Worm (Caenorhabditis elegans) whole organism, L1 larva: Measurements from ENCODE around the gene T07D3.2.

Source experiments
- C16A3.4 ChIP-seq: fragments of 150-350 bp; optimal IDR thresholded peaks from 2 replicates; lab custom pipeline; 2014; ENCODE audit warnings: missing biosample characterization, missing genetic modification characterization
- F16B12.6 ChIP-seq: fragments of 150-350 bp; optimal IDR thresholded peaks from 2 replicates; lab custom pipeline; 2014; ENCODE audit warnings: missing biosample characterization, missing genetic modification characterization
- Y116A8C.19 ChIP-seq: sonication (generic microtip); optimal IDR thresholded peaks from 2 replicates; lab custom pipeline; 2016; ENCODE audit warnings: missing compliant biosample characterization, missing genetic modification characterization, borderline replicate concordance
- aha-1 ChIP-seq: fragments of 150-350 bp; optimal IDR thresholded peaks from 2 replicates; lab custom pipeline; 2014; ENCODE audit warnings: missing biosample characterization, missing genetic modification characterization
- aly-2 ChIP-seq: fragments of 150-350 bp; optimal IDR thresholded peaks from 2 replicates; lab custom pipeline; 2014; ENCODE audit warnings: missing biosample characterization, missing genetic modification characterization
- ceh-63 ChIP-seq: fragments of 200-800 bp; sonication (Bioruptor generic); optimal IDR thresholded peaks from 2 replicates; lab custom pipeline; 2018; ENCODE audit warnings: mild to moderate bottlenecking, missing genetic modification characterization, missing compliant biosample characterization
- ceh-8 ChIP-seq: fragments of 200-800 bp; sonication (Bioruptor generic); optimal IDR thresholded peaks from 2 replicates; lab custom pipeline; 2018; ENCODE audit warnings: mild to moderate bottlenecking, missing genetic modification characterization, moderate library complexity, missing compliant biosample characterization
- ceh-82 ChIP-seq, 3 experiments: fragments of 150-350 bp in 1 of 3; sonication (generic microtip) in 2 of 3; optimal IDR thresholded peaks; 2 replicates each; lab custom pipeline; 2014 to 2017; ENCODE audit warnings: missing biosample characterization in 3 of 3, missing genetic modification characterization in 3 of 3
- ceh-90 ChIP-seq: sonication (generic microtip); optimal IDR thresholded peaks from 2 replicates; lab custom pipeline; 2016; ENCODE audit warnings: missing genetic modification characterization, missing compliant biosample characterization
- dpl-1 ChIP-seq, 3 experiments: fragments of 150-350 bp in 2 of 3; sonication (generic microtip) in 1 of 3; optimal IDR thresholded peaks; 2 replicates each; lab custom pipeline; 2014 to 2017; ENCODE audit warnings: missing biosample characterization in 3 of 3, missing genetic modification characterization in 3 of 3, missing genetic modification reagents in 3 of 3
- elt-2 ChIP-seq: sonication (generic microtip); optimal IDR thresholded peaks from 2 replicates; lab custom pipeline; 2016; ENCODE audit warnings: missing genetic modification characterization, mild to moderate bottlenecking, inconsistent platforms, missing compliant biosample characterization, missing genetic modification reagents
- ets-5 ChIP-seq: fragments of 200-800 bp; sonication (Bioruptor generic); IDR thresholded peaks from 2 replicates; pipeline ENCODE4 v1.3.6; 2022; ENCODE audit warnings: missing genetic modification characterization, missing compliant biosample characterization
- fkh-10 ChIP-seq: sonication (generic microtip); optimal IDR thresholded peaks from 2 replicates; lab custom pipeline; 2017; ENCODE audit warnings: missing biosample characterization, missing genetic modification reagents, missing genetic modification characterization
- fkh-8 ChIP-seq: sonication (generic microtip); optimal IDR thresholded peaks from 2 replicates; lab custom pipeline; 2016; ENCODE audit warnings: mild to moderate bottlenecking, missing genetic modification characterization, missing compliant biosample characterization
- grh-1 ChIP-seq: fragments of 200-800 bp; sonication (Bioruptor generic); IDR thresholded peaks from 2 replicates; pipeline ENCODE4 v1.3.6; 2022; ENCODE audit warnings: missing genetic modification reagents, missing genetic modification characterization, missing compliant biosample characterization
- hlh-4 ChIP-seq: sonication (generic microtip); optimal IDR thresholded peaks from 2 replicates; lab custom pipeline; 2016; ENCODE audit warnings: mild to moderate bottlenecking, missing genetic modification characterization, missing compliant biosample characterization
- isw-1 ChIP-seq: fragments of 200-800 bp; sonication (Bioruptor generic); IDR thresholded peaks from 2 replicates; pipeline ENCODE4 v1.3.6; 2022; ENCODE audit warnings: missing genetic modification characterization, missing compliant biosample characterization
- jun-1 ChIP-seq: fragments of 150-350 bp; optimal IDR thresholded peaks from 2 replicates; lab custom pipeline; 2014; ENCODE audit warnings: missing biosample characterization, missing genetic modification reagents, missing genetic modification characterization
- lin-14 ChIP-seq: fragments of 200-800 bp; sonication (Bioruptor generic); optimal IDR thresholded peaks from 2 replicates; lab custom pipeline; 2018; ENCODE audit warnings: mild to moderate bottlenecking, missing genetic modification characterization, moderate library complexity, missing compliant biosample characterization
- lin-35 ChIP-seq, 2 experiments: fragments of 150-350 bp; optimal IDR thresholded peaks; 2 replicates each; lab custom pipeline; 2014; ENCODE audit warnings: missing biosample characterization in 2 of 2, missing genetic modification characterization in 2 of 2, missing genetic modification reagents in 2 of 2
- lin-39 ChIP-seq: fragments of 150-350 bp; optimal IDR thresholded peaks from 2 replicates; lab custom pipeline; 2014; ENCODE audit warnings: missing biosample characterization, missing genetic modification reagents, missing genetic modification characterization
- mdl-1 ChIP-seq, 2 experiments: fragments of 150-350 bp; optimal IDR thresholded peaks; 2 replicates each; lab custom pipeline; 2014 to 2017; ENCODE audit warnings: missing biosample characterization in 2 of 2, missing genetic modification characterization in 2 of 2, inconsistent platforms in 1 of 2
- mef-2 ChIP-seq: fragments of 150-350 bp; optimal IDR thresholded peaks from 2 replicates; lab custom pipeline; 2014; ENCODE audit warnings: missing biosample characterization, missing genetic modification characterization
- nhr-12 ChIP-seq: sonication (generic microtip); optimal IDR thresholded peaks from 2 replicates; lab custom pipeline; 2017; ENCODE audit warnings: missing biosample characterization, missing genetic modification characterization
- nhr-237 ChIP-seq: fragments of 150-350 bp; optimal IDR thresholded peaks from 2 replicates; lab custom pipeline; 2014; ENCODE audit warnings: missing biosample characterization, missing genetic modification characterization
- nhr-28 ChIP-seq: fragments of 150-350 bp; optimal IDR thresholded peaks from 2 replicates; lab custom pipeline; 2014; ENCODE audit warnings: missing biosample characterization, missing genetic modification characterization
- nhr-76 ChIP-seq: sonication (generic microtip); optimal IDR thresholded peaks from 2 replicates; lab custom pipeline; 2017; ENCODE audit warnings: missing biosample characterization, missing genetic modification characterization
- nhr-84 ChIP-seq: sonication (generic microtip); optimal IDR thresholded peaks from 2 replicates; lab custom pipeline; 2017; ENCODE audit warnings: missing biosample characterization, missing genetic modification characterization
- nhr-85 ChIP-seq: sonication (generic microtip); peaks from one replicate; lab custom pipeline; 2016; ENCODE audit warnings: missing genetic modification characterization, inconsistent platforms, missing compliant biosample characterization
- nhr-90 ChIP-seq: sonication (generic microtip); optimal IDR thresholded peaks from 2 replicates; lab custom pipeline; 2016; ENCODE audit warnings: mild to moderate bottlenecking, missing genetic modification characterization, missing compliant biosample characterization; ENCODE audit not compliant: poor library complexity
- pqm-1 ChIP-seq: sonication (generic microtip); optimal IDR thresholded peaks from 3 replicates; lab custom pipeline; 2017; ENCODE audit warnings: missing biosample characterization, missing genetic modification characterization
- rnt-1 ChIP-seq: sonication (generic microtip); optimal IDR thresholded peaks from 2 replicates; lab custom pipeline; 2016; ENCODE audit warnings: mild to moderate bottlenecking, missing genetic modification characterization, moderate library complexity, missing compliant biosample characterization
- snpc-4 ChIP-seq: fragments of 150-350 bp; optimal IDR thresholded peaks from 2 replicates; lab custom pipeline; 2014; ENCODE audit warnings: missing biosample characterization, missing genetic modification characterization
- snu-23 ChIP-seq: sonication (generic microtip); optimal IDR thresholded peaks from 2 replicates; lab custom pipeline; 2016; ENCODE audit warnings: missing genetic modification characterization, missing compliant biosample characterization
- sptf-1 ChIP-seq: fragments of 150-350 bp; optimal IDR thresholded peaks from 2 replicates; lab custom pipeline; 2014; ENCODE audit warnings: missing biosample characterization, missing genetic modification characterization
- sup-37 ChIP-seq: fragments of 200-800 bp; sonication (Bioruptor generic); optimal IDR thresholded peaks from 2 replicates; lab custom pipeline; 2018; ENCODE audit warnings: mild to moderate bottlenecking, missing genetic modification characterization, missing compliant biosample characterization
- tbx-2 ChIP-seq: sonication (generic microtip); optimal IDR thresholded peaks from 2 replicates; lab custom pipeline; 2016; ENCODE audit warnings: missing genetic modification characterization, missing compliant biosample characterization
- tlp-1 ChIP-seq: fragments of 150-350 bp; optimal IDR thresholded peaks from 2 replicates; lab custom pipeline; 2014; ENCODE audit warnings: missing biosample characterization, missing genetic modification characterization
- unc-130 ChIP-seq: fragments of 150-350 bp; optimal IDR thresholded peaks from 2 replicates; lab custom pipeline; 2017; ENCODE audit warnings: missing biosample characterization, missing genetic modification characterization, inconsistent platforms
- unc-62 ChIP-seq: fragments of 150-350 bp; optimal IDR thresholded peaks from 2 replicates; lab custom pipeline; 2014; ENCODE audit warnings: missing biosample characterization, missing genetic modification reagents, missing genetic modification characterization
- unc-86 ChIP-seq: sonication (generic microtip); optimal IDR thresholded peaks from 2 replicates; lab custom pipeline; 2016; ENCODE audit warnings: missing genetic modification characterization, missing compliant biosample characterization
- vab-15 ChIP-seq: sonication (generic microtip); optimal IDR thresholded peaks from 2 replicates; lab custom pipeline; 2017; ENCODE audit warnings: missing genotype, mild to moderate bottlenecking, missing genetic modification characterization, missing compliant biosample characterization
- xbp-1 ChIP-seq: sonication (generic microtip); optimal IDR thresholded peaks from 2 replicates; lab custom pipeline; 2016; ENCODE audit warnings: missing genetic modification characterization, missing compliant biosample characterization
- zip-4 ChIP-seq: fragments of 200-800 bp; sonication (Bioruptor generic); optimal IDR thresholded peaks from 2 replicates; lab custom pipeline; 2018; ENCODE audit warnings: mild to moderate bottlenecking, missing genetic modification characterization, moderate library complexity, missing compliant biosample characterization
- ztf-4 ChIP-seq: fragments of 150-350 bp; optimal IDR thresholded peaks from 2 replicates; lab custom pipeline; 2014; ENCODE audit warnings: missing biosample characterization, missing genetic modification characterization

Gene T07D3.2

ce11 chrII:943773-944172 lies 42.0 kb downstream of the T07D3.2 start, which contains the start of gene clec-43:
clec-43 (plus strand) TSS chrII:944066.
- TF ChIP-seq pqm-1 (tag; lab: Kevin White, UChicago) (peak; percentile 15), fkh-8 (no peak), aha-1 (tag; lab: Kevin White, UChicago) (no peak), lin-35 (GFP tag; optimal IDR thresholded peaks at IDR 0.05; lab: Kevin White, UChicago) (peak in 1 of 2 experiments; percentile 20), nhr-237 (tag; lab: Kevin White, UChicago) (no peak), lin-39 (tag; lab: Kevin White, UChicago) (no peak), elt-2 (tag; lab: Kevin White, UChicago) (peak; percentile 94), ceh-63 (GFP tag; lab: Kevin White, UChicago) (no peak), snpc-4 (tag; lab: Kevin White, UChicago) (no peak), hlh-4 (no peak), tbx-2 (tag; lab: Kevin White, UChicago) (no peak)

- TF ChIP-seq hlh-4 = no peak
- TF ChIP-seq lin-39 (tag; lab: Kevin White, UChicago) = no peak
- TF ChIP-seq jun-1 (tag; lab: Kevin White, UChicago) = no peak
- no peak for TF ChIP-seq nhr-84 (tag; lab: Kevin White, UChicago)
- TF ChIP-seq F16B12.6 (tag; lab: Kevin White, UChicago) = no peak
- TF ChIP-seq aly-2 (tag; lab: Kevin White, UChicago) = no peak
- no peak for TF ChIP-seq mef-2 (tag; lab: Kevin White, UChicago)
- TF ChIP-seq dpl-1 (GFP tag; optimal IDR thresholded peaks at IDR 0.05; lab: Kevin White, UChicago) = no peak
- TF ChIP-seq nhr-76 (tag; lab: Kevin White, UChicago) = no peak
- TF ChIP-seq fkh-10 = no peak
- no peak for TF ChIP-seq nhr-90
- no peak for TF ChIP-seq ets-5 (GFP tag; lab: Robert Waterston, UW)
- no peak for TF ChIP-seq nhr-12 (tag; lab: Kevin White, UChicago)
- TF ChIP-seq ceh-8 (GFP tag; lab: Kevin White, UChicago) = no peak
Measured at ce11 chrII:948091-948490, 46.4 kb downstream of the T07D3.2 start, which contains the start of gene fbxc-32. fbxc-32 (minus strand) TSS chrII:948191.

- TF ChIP-seq tbx-2 (tag; lab: Kevin White, UChicago) = no peak
- no peak for TF ChIP-seq C16A3.4 (tag; lab: Kevin White, UChicago)
- peak; percentile 21 for TF ChIP-seq unc-86
- peak in 1 of 3 experiments; percentile 17 for TF ChIP-seq dpl-1 (GFP tag; optimal IDR thresholded peaks at IDR 0.05; lab: Kevin White, UChicago)
- TF ChIP-seq ceh-82 (tag; optimal IDR thresholded peaks at IDR 0.05; lab: Kevin White, UChicago) = peak in 2 of 3 experiments; percentile 19 to 45
- no peak for TF ChIP-seq grh-1 (GFP tag; lab: Robert Waterston, UW)
- no peak for TF ChIP-seq nhr-12 (tag; lab: Kevin White, UChicago)
- TF ChIP-seq zip-4 (GFP tag; lab: Kevin White, UChicago) = peak; percentile 48
- TF ChIP-seq sup-37 = no peak
- no peak for TF ChIP-seq sptf-1
- no peak for TF ChIP-seq mdl-1 (tag; optimal IDR thresholded peaks at IDR 0.05; lab: Kevin White, UChicago)
- no peak for TF ChIP-seq xbp-1 (tag; lab: Kevin White, UChicago)
- no peak for TF ChIP-seq vab-15 (tag; lab: Kevin White, UChicago)
- no peak for TF ChIP-seq unc-130 (tag; lab: Kevin White, UChicago)
- TF ChIP-seq ceh-90 (tag; lab: Kevin White, UChicago) = no peak
- TF ChIP-seq ets-5 (GFP tag; lab: Robert Waterston, UW) = no peak
- TF ChIP-seq fkh-8 = peak; percentile 52
- TF ChIP-seq ztf-4 (tag; lab: Kevin White, UChicago) = no peak
- TF ChIP-seq isw-1 (GFP tag; lab: Robert Waterston, UW) = peak; percentile 19; the same call in 1 of the 2 replicates
- no peak for TF ChIP-seq ceh-63 (GFP tag; lab: Kevin White, UChicago)
- no peak for TF ChIP-seq nhr-85 (tag; lab: Kevin White, UChicago)
- peak in 1 of 2 experiments; percentile 2 for TF ChIP-seq lin-35 (GFP tag; optimal IDR thresholded peaks at IDR 0.05; lab: Kevin White, UChicago)
- TF ChIP-seq lin-14 (GFP tag; lab: Kevin White, UChicago) = peak; percentile 56
- TF ChIP-seq unc-62 (GFP tag; lab: Kevin White, UChicago) = no peak
- TF ChIP-seq snu-23 = no peak
- no peak for TF ChIP-seq jun-1 (tag; lab: Kevin White, UChicago)
- TF ChIP-seq rnt-1 (tag; lab: Kevin White, UChicago) = no peak
- TF ChIP-seq Y116A8C.19 (tag; lab: Kevin White, UChicago) = no peak
- TF ChIP-seq tlp-1 = no peak
- TF ChIP-seq nhr-28 (tag; lab: Kevin White, UChicago) = no peak
Measured at ce11 chrII:950374-950773, 48.6 kb downstream of the T07D3.2 start.
